Fruit fly (Drosophila melanogaster): ENCODE results near the gene Coq6.

DNA sequence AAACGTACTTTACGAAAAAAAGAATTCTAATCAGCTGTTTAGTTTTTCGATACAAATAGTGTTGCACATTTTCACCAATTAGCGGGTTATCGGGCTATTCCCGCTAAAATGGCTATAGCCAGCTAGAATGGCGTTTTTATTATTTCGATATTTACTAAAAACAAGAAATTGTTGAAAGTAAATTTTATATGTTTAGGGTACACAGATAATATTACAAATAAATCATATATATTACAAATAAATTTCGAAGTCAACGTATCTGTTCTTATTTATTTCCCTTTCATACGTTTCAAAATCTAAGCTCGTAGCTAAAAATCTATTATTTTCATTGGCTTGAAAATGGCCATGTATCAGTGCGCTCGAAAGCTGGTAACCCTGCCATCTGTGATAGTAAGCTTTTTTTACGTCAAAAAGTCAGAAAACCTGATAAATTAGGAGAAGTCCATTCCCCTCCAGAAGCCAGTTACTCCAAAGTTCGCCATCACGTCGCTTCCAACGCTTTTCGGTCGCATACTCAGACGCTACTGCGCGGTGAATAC is 12.1 kb downstream of the Coq6 start, which contains the start of the genes CG7382 and cl:
- TF ChIP-seq Dfd (GFP tag; optimal IDR thresholded peaks at IDR 0.05) (no peak), foxo (GFP tag; optimal IDR thresholded peaks at IDR 0.05) (peak in 1 of 2 experiments; percentile 64), lola (GFP tag; optimal IDR thresholded peaks at IDR 0.05) (no peak), Hr78 (GFP tag; optimal IDR thresholded peaks at IDR 0.05) (no peak), br (GFP tag; optimal IDR thresholded peaks at IDR 0.05) (no peak)

Measured in whole organism, wandering third instar larva.